Fruit fly (Drosophila melanogaster): ENCODE measurements around the gene bowl.

DNA sequence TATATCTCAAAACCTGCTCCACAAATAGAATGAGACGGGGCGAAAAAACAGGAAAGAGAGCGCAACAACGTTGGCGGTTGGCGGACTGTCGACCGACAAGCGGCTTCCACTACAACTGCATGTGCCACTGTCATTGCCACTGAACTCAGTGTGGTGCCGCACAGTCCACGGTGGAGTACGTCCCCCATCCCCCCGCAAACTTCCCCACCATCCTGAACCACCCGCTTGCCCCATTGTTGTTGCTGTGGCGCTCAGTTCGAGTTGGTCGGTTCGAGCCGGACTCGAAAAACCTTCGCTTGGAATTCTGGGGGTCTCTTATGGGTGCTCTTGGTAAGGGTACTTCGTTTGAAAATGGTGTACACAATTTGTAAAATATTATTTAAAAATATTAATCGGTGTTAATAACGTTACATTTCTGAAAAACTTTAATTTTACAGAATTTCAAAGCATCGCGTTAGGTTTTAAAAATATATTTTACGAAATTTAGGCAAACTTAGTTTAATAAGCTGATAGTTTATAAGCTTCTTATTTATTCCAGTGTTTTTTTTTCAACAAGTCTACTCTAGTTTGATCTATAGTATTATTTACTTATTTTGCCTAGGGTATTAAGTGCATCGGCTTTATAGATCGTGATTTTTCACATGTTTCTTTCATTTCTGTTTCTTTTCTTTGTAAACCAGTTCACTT lies 1.6 kb downstream of the bowl start:
- TF ChIP-seq Dll (GFP tag; IDR thresholded peaks at IDR 0.05; ENCODE audit: partially characterized antibody) (no peak), Dip3 (GFP tag; optimal IDR thresholded peaks at IDR 0.05) (no peak), Gug (GFP tag; IDR thresholded peaks at IDR 0.05) (no peak), vnd (GFP tag; IDR thresholded peaks at IDR 0.05; ENCODE audit: partially characterized antibody) (no peak), seq (GFP tag; IDR thresholded peaks at IDR 0.05) (peak; percentile 24; the same call in 1 of the 2 replicates), CG5180 (GFP tag; optimal IDR thresholded peaks at IDR 0.05) (peak; percentile 76), usp (GFP tag; optimal IDR thresholded peaks at IDR 0.05) (no peak)

Measured in whole organism, embryonic.